Fruit fly (Drosophila melanogaster) whole organism, prepupa: ENCODE data around the gene CG7551.

Experiments used
- CG10631 ChIP-seq: fragments of 200-800 bp; sonication (Bioruptor generic); optimal IDR thresholded peaks from 2 replicates; lab custom pipeline; 2016; ENCODE audit warnings: missing biosample characterization, missing genetic modification characterization
- CG10669 ChIP-seq: fragments of 200-800 bp; sonication (Bioruptor generic); optimal IDR thresholded peaks from 3 replicates; lab custom pipeline; 2018; ENCODE audit warnings: missing biosample characterization, mild to moderate bottlenecking, missing genetic modification characterization, moderate library complexity
- CG11762 ChIP-seq: fragments of 200-800 bp; sonication (Bioruptor generic); optimal IDR thresholded peaks from 3 replicates; lab custom pipeline; 2016; ENCODE audit warnings: missing biosample characterization, missing genetic modification characterization; ENCODE audit not compliant: insufficient read depth
- CG11902 ChIP-seq: fragments of 200-800 bp; sonication (Bioruptor generic); optimal IDR thresholded peaks from 3 replicates; lab custom pipeline; 2016; ENCODE audit warnings: missing biosample characterization, missing genetic modification characterization
- CG15336 ChIP-seq: fragments of 200-800 bp; sonication (Bioruptor generic); IDR thresholded peaks from 2 replicates; pipeline ENCODE4 v1.3.6; 2022; ENCODE audit warnings: missing biosample characterization, missing genetic modification characterization
- CG1621 ChIP-seq: fragments of 200-800 bp; sonication (Bioruptor generic); optimal IDR thresholded peaks from 3 replicates; lab custom pipeline; 2018; ENCODE audit warnings: missing biosample characterization, mild to moderate bottlenecking, missing genetic modification characterization
- CG16779 ChIP-seq: fragments of 200-800 bp; sonication (Bioruptor generic); optimal IDR thresholded peaks from 3 replicates; lab custom pipeline; 2017; ENCODE audit warnings: missing biosample characterization, mild to moderate bottlenecking, missing genetic modification characterization
- CG3032 ChIP-seq: fragments of 200-800 bp; optimal IDR thresholded peaks from 2 replicates; lab custom pipeline; 2019; ENCODE audit warnings: missing biosample characterization, mild to moderate bottlenecking, missing genetic modification characterization, moderate library complexity
- CG31627 ChIP-seq: fragments of 200-800 bp; sonication (Bioruptor generic); optimal IDR thresholded peaks from 3 replicates; lab custom pipeline; 2016; ENCODE audit warnings: missing biosample characterization, missing genetic modification characterization
- CG32006 ChIP-seq: fragments of 200-800 bp; sonication (Bioruptor generic); optimal IDR thresholded peaks from 3 replicates; lab custom pipeline; 2017; ENCODE audit warnings: missing biosample characterization, mild to moderate bottlenecking, missing genetic modification characterization
- CG34406 ChIP-seq: fragments of 200-800 bp; sonication (Bioruptor generic); optimal IDR thresholded peaks from 3 replicates; lab custom pipeline; 2016; ENCODE audit warnings: missing biosample characterization, missing genetic modification characterization
- CG3919 ChIP-seq: fragments of 200-800 bp; sonication (Bioruptor generic); optimal IDR thresholded peaks from 3 replicates; lab custom pipeline; 2016; ENCODE audit warnings: missing biosample characterization, missing genetic modification characterization
- CG4318 ChIP-seq: fragments of 200-800 bp; sonication (Bioruptor generic); optimal IDR thresholded peaks from 3 replicates; lab custom pipeline; 2017; ENCODE audit warnings: missing biosample characterization, mild to moderate bottlenecking, missing genetic modification characterization
- CG6163 ChIP-seq: fragments of 200-800 bp; sonication (Bioruptor generic); IDR thresholded peaks from 3 replicates; pipeline ENCODE4 v1.3.6; 2022; ENCODE audit warnings: missing biosample characterization, missing genetic modification characterization
- CG6276 ChIP-seq: fragments of 200-800 bp; sonication (Bioruptor generic); optimal IDR thresholded peaks from 2 replicates; lab custom pipeline; 2017; ENCODE audit warnings: missing biosample characterization, mild to moderate bottlenecking, missing genetic modification characterization
- CG7368 ChIP-seq: fragments of 200-800 bp; sonication (Bioruptor generic); optimal IDR thresholded peaks from 3 replicates; lab custom pipeline; 2016; ENCODE audit warnings: missing biosample characterization, missing genetic modification characterization
- CG8119 ChIP-seq: fragments of 200-800 bp; sonication (Bioruptor generic); IDR thresholded peaks from 3 replicates; pipeline ENCODE4 v1.3.6; 2022; ENCODE audit warnings: missing biosample characterization, missing genetic modification characterization
- CG8319 ChIP-seq: fragments of 200-800 bp; sonication (Bioruptor generic); optimal IDR thresholded peaks from 3 replicates; lab custom pipeline; 2016; ENCODE audit warnings: missing biosample characterization, missing genetic modification characterization
- CG8632 ChIP-seq: fragments of 200-800 bp; sonication (Bioruptor generic); optimal IDR thresholded peaks from 3 replicates; lab custom pipeline; 2016; ENCODE audit warnings: missing biosample characterization, missing genetic modification characterization
- Eip75B ChIP-seq: fragments of 200-800 bp; sonication (Bioruptor generic); optimal IDR thresholded peaks from 3 replicates; lab custom pipeline; 2016; ENCODE audit warnings: missing biosample characterization, missing genetic modification characterization
- Eip78C ChIP-seq: fragments of 200-800 bp; sonication (Bioruptor generic); peaks from one replicate; lab custom pipeline; 2016; ENCODE audit warnings: missing biosample characterization, missing genetic modification characterization
- Ets21C ChIP-seq: fragments of 200-800 bp; sonication (Bioruptor generic); optimal IDR thresholded peaks from 3 replicates; lab custom pipeline; 2016; ENCODE audit warnings: missing biosample characterization, missing genetic modification characterization
- Gug ChIP-seq: fragments of 200-800 bp; sonication (Bioruptor generic); IDR thresholded peaks from 2 replicates; pipeline ENCODE4 v1.3.6; 2022; ENCODE audit warnings: missing biosample characterization, missing genetic modification characterization
- Hr38 ChIP-seq: sonication (Bioruptor generic); optimal IDR thresholded peaks from 2 replicates; lab custom pipeline; 2016; ENCODE audit warnings: missing biosample characterization, missing genetic modification characterization
- Hr39 ChIP-seq: fragments of 200-800 bp; sonication (Bioruptor generic); optimal IDR thresholded peaks from 2 replicates; lab custom pipeline; 2016; ENCODE audit warnings: missing biosample characterization, missing genetic modification characterization
- Hr4 ChIP-seq: fragments of 200-800 bp; sonication (Bioruptor generic); optimal IDR thresholded peaks from 3 replicates; lab custom pipeline; 2016; ENCODE audit warnings: missing biosample characterization, missing genetic modification characterization
- Lpt ChIP-seq: fragments of 200-800 bp; sonication (Bioruptor generic); optimal IDR thresholded peaks from 3 replicates; lab custom pipeline; 2016; ENCODE audit warnings: missing biosample characterization, missing genetic modification characterization
- Met ChIP-seq: fragments of 200-800 bp; sonication (Bioruptor generic); optimal IDR thresholded peaks from 3 replicates; lab custom pipeline; 2016; ENCODE audit warnings: missing biosample characterization, missing genetic modification characterization
- Smox ChIP-seq: fragments of 200-800 bp; sonication (Bioruptor generic); optimal IDR thresholded peaks from 3 replicates; lab custom pipeline; 2016; ENCODE audit warnings: missing biosample characterization, missing genetic modification characterization
- Sox102F ChIP-seq: fragments of 200-800 bp; sonication (Bioruptor generic); optimal IDR thresholded peaks from 2 replicates; lab custom pipeline; 2016; ENCODE audit warnings: missing biosample characterization, mild to moderate bottlenecking, missing genetic modification characterization
- Sox15 ChIP-seq: fragments of 200-800 bp; sonication (Bioruptor generic); optimal IDR thresholded peaks from 3 replicates; lab custom pipeline; 2016; ENCODE audit warnings: missing biosample characterization, missing genetic modification characterization
- achi ChIP-seq: fragments of 200-800 bp; sonication (Bioruptor generic); optimal IDR thresholded peaks from 3 replicates; lab custom pipeline; 2016; ENCODE audit warnings: missing biosample characterization, missing genetic modification characterization
- acj6 ChIP-seq: fragments of 200-800 bp; sonication (Bioruptor generic); optimal IDR thresholded peaks from 3 replicates; lab custom pipeline; 2016; ENCODE audit warnings: missing biosample characterization, missing genetic modification characterization
- dac ChIP-seq: fragments of 200-800 bp; sonication (Bioruptor generic); optimal IDR thresholded peaks from 2 replicates; lab custom pipeline; 2017; ENCODE audit warnings: missing biosample characterization, mild to moderate bottlenecking, missing genetic modification characterization
- dsx ChIP-seq: fragments of 200-800 bp; optimal IDR thresholded peaks from 3 replicates; lab custom pipeline; 2019; ENCODE audit warnings: missing biosample characterization, mild to moderate bottlenecking, missing genetic modification characterization, moderate library complexity; ENCODE audit not compliant: poor library complexity, severe bottlenecking
- eg ChIP-seq: fragments of 200-800 bp; sonication (Bioruptor generic); IDR thresholded peaks from 3 replicates; pipeline ENCODE4 v1.3.6; 2022; ENCODE audit warnings: missing biosample characterization, missing genetic modification characterization
- fd59A ChIP-seq: fragments of 200-800 bp; sonication (Bioruptor generic); optimal IDR thresholded peaks from 2 replicates; lab custom pipeline; 2017; ENCODE audit warnings: missing biosample characterization, mild to moderate bottlenecking, missing genetic modification characterization, missing genetic modification reagents
- fd85E ChIP-seq: fragments of 200-800 bp; sonication (Bioruptor generic); optimal IDR thresholded peaks from 3 replicates; lab custom pipeline; 2016; ENCODE audit warnings: missing biosample characterization, missing genetic modification characterization
- fkh ChIP-seq: fragments of 200-800 bp; sonication (Bioruptor generic); optimal IDR thresholded peaks from 3 replicates; lab custom pipeline; 2017; ENCODE audit warnings: missing biosample characterization, mild to moderate bottlenecking, missing genetic modification characterization, moderate library complexity
- lz ChIP-seq: fragments of 200-800 bp; sonication (Bioruptor generic); optimal IDR thresholded peaks from 3 replicates; lab custom pipeline; 2016; ENCODE audit warnings: missing biosample characterization, missing genetic modification characterization
- net ChIP-seq: fragments of 200-800 bp; sonication (Bioruptor generic); optimal IDR thresholded peaks from 3 replicates; lab custom pipeline; 2016; ENCODE audit warnings: missing biosample characterization, missing genetic modification characterization
- spab ChIP-seq: fragments of 200-800 bp; sonication (Bioruptor generic); optimal IDR thresholded peaks from 2 replicates; lab custom pipeline; 2017; ENCODE audit warnings: missing biosample characterization, mild to moderate bottlenecking, missing genetic modification characterization, missing genetic modification reagents
- ss ChIP-seq, 2 experiments: fragments of 200-800 bp; sonication (Bioruptor generic); optimal IDR thresholded peaks; 2 replicates in 1 of 2; 3 replicates in 1 of 2; lab custom pipeline; 2017 to 2018; ENCODE audit warnings: mild to moderate bottlenecking in 2 of 2, missing biosample characterization in 2 of 2, missing genetic modification characterization in 2 of 2, moderate library complexity in 1 of 2
- svp ChIP-seq: fragments of 200-800 bp; sonication (Bioruptor generic); peaks from one replicate; lab custom pipeline; 2016; ENCODE audit warnings: missing biosample characterization, missing genetic modification characterization
- topi ChIP-seq: fragments of 200-800 bp; sonication (Bioruptor generic); optimal IDR thresholded peaks from 3 replicates; lab custom pipeline; 2016; ENCODE audit warnings: missing biosample characterization, missing genetic modification characterization

The CG7551 gene

DNA sequence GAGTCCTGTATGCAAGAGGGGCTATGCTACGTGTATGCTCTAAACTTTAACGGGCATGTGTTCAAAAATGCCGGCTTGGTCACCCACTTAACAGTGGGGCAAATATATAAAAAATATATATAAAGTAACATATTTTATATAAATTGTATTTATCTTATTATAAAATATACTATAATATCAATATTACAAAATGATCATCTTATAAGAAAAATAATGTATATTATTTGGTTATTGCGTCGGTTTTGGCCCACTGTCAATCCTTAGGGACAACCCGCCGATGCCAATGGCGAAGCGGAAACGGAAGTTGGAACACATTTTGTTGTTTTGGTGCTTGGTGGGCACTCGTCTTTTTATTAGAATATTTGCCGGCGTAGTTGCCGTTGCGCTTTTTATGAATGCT, 7.8 kb upstream of the CG7551 start (continued):
- peak; percentile 5 for TF ChIP-seq CG8632
- TF ChIP-seq lz (GFP tag; lab: Kevin White, UChicago), result no peak
- TF ChIP-seq CG3032, result no peak
- no peak for TF ChIP-seq Met
- no peak for TF ChIP-seq Lpt (GFP tag; lab: Kevin White, UChicago)
- no peak for TF ChIP-seq CG10669 (GFP tag; lab: Kevin White, UChicago)
- TF ChIP-seq CG32006 (GFP tag; lab: Kevin White, UChicago), result peak; percentile 8
- no peak for TF ChIP-seq Hr4 (GFP tag; lab: Kevin White, UChicago)
- TF ChIP-seq CG10631 (GFP tag; lab: Kevin White, UChicago), result no peak
- TF ChIP-seq eg (GFP tag; lab: Robert Waterston, UW), result no peak
- TF ChIP-seq Sox15 (GFP tag; lab: Kevin White, UChicago), result no peak
- no peak for TF ChIP-seq CG31627
- TF ChIP-seq Sox102F (GFP tag; lab: Kevin White, UChicago), result no peak
- TF ChIP-seq CG3919 (GFP tag; lab: Kevin White, UChicago), result peak; percentile 3

DNA sequence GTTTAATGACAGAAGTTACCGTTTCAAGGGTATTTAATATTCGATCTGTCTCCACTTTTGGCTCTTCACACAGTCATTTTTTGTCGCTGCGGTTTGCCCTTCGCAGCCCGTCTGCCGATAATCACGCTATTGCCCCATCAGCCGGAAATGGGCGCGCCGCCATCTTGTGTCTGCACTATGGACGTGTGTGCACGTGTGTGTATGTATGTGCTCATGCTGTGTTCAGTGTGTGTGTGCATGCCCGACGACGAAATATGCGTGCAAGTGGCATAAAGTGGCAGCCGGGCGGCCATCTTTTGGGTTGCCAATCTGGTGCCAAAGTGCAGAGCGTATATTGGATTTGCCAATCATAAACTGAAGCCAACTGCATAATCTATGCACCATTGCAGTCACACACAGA, 3.8 kb upstream of the CG7551 start:
- TF ChIP-seq CG10631 (GFP tag; lab: Kevin White, UChicago), result no peak
- TF ChIP-seq CG8319, result no peak
- TF ChIP-seq CG10669 (GFP tag; lab: Kevin White, UChicago), result no peak
- TF ChIP-seq CG1621, result peak; percentile 13
- TF ChIP-seq svp, result peak; percentile 44
- TF ChIP-seq Eip78C (GFP tag; lab: Kevin White, UChicago), result peak; percentile 62
- peak in 1 of 2 experiments; percentile 13 for TF ChIP-seq ss (GFP tag; optimal IDR thresholded peaks at IDR 0.05; lab: Kevin White, UChicago)
- TF ChIP-seq dac (GFP tag; lab: Kevin White, UChicago), result no peak
- TF ChIP-seq Hr38 (GFP tag; lab: Kevin White, UChicago), result no peak

DNA sequence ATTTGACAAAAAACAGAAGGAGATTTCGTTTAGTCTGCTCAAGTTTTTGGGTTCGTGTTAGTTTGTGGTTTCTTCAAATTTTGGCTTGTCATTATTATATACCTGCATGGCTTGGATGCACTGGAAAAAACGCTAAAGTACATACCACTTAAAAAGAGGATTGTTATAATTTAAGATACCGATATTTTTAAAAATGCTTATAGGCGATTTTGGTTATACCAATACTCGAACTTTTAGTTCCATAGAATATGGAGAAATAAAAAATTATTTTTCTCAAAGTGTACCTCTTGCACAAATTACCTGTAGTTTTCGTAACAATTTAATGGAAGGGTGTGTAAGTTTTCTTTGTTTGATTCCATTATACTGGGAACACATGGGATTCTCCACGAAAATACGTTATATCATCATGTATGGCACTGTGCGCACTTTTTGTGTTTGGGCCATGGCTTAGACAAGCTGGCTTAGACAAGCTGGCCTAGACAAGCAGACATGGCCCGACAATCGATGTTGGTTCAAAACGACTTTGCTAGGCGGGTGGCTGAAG, 7.2 kb downstream of the CG7551 start, which contains the start of gene Fum3:
Gene Fum3, minus strand, starts transcription at position 494 of the 544 bp plus-strand sequence.
- peak; percentile 48 for TF ChIP-seq svp
- TF ChIP-seq CG1621, result no peak

DNA sequence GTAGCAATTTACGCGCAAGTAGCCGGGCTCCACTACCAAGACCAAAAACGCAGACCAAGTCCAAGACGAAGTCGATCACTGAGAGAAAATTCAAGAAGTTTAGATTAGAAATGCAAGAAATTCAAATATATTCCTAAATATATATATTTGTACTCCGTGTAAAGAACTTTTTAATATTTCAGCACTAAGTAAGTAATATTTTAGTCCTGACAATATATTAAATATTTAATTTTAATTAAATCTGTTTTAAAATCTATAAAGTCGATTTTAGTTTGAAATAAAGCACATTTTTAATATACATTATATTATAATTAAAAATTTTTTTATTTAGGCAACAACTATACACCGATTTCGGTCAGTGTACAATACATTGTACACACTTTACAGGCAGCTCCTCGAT, 8.7 kb downstream of the CG7551 start:
- TF ChIP-seq ss (GFP tag; optimal IDR thresholded peaks at IDR 0.05; lab: Kevin White, UChicago) (no peak), Gug (GFP tag; lab: Robert Waterston, UW) (no peak), Sox102F (GFP tag; lab: Kevin White, UChicago) (peak; percentile 4), CG32006 (GFP tag; lab: Kevin White, UChicago) (peak; percentile 28), dac (GFP tag; lab: Kevin White, UChicago) (no peak), Hr38 (GFP tag; lab: Kevin White, UChicago) (no peak), Eip75B (no peak), topi (GFP tag; lab: Kevin White, UChicago) (no peak), CG34406 (GFP tag; lab: Kevin White, UChicago) (peak; percentile 47), CG10631 (GFP tag; lab: Kevin White, UChicago) (peak; percentile 49), fd85E (GFP tag; lab: Kevin White, UChicago) (no peak), CG3032 (peak; percentile 49), CG8632 (peak; percentile 55), achi (GFP tag; lab: Kevin White, UChicago) (peak; percentile 53), CG15336 (GFP tag; lab: Robert Waterston, UW) (no peak), CG16779 (tag; lab: Kevin White, UChicago) (no peak), CG6276 (no peak), CG8119 (GFP tag; lab: Robert Waterston, UW) (no peak), CG4318 (GFP tag; lab: Kevin White, UChicago) (no peak), Sox15 (GFP tag; lab: Kevin White, UChicago) (no peak), spab (GFP tag; lab: Kevin White, UChicago) (peak; percentile 19), Hr39 (no peak), eg (GFP tag; lab: Robert Waterston, UW) (no peak), CG11762 (GFP tag; lab: Kevin White, UChicago) (no peak), dsx (GFP tag; lab: Kevin White, UChicago) (peak; percentile 76), CG7368 (no peak), Ets21C (GFP tag; lab: Kevin White, UChicago) (no peak), CG6163 (GFP tag; lab: Robert Waterston, UW) (no peak), CG3919 (GFP tag; lab: Kevin White, UChicago) (peak; percentile 8), CG11902 (GFP tag; lab: Kevin White, UChicago) (no peak), Smox (no peak), fd59A (no peak), net (GFP tag; lab: Kevin White, UChicago) (no peak), fkh (GFP tag; lab: Kevin White, UChicago) (no peak), acj6 (GFP tag; lab: Kevin White, UChicago) (peak; percentile 30)
